Worm (Caenorhabditis elegans) whole organism, mixed stage, embryonic: ENCODE measurements around the gene crb-1.

Source experiments
- elt-1 ChIP-seq: sonication (generic microtip); optimal IDR thresholded peaks from 2 replicates; lab custom pipeline; 2017; ENCODE audit warnings: missing genetic modification characterization, mild to moderate bottlenecking, missing compliant biosample characterization, antibody characterized with exemption, moderate library complexity, borderline replicate concordance; ENCODE audit not compliant: insufficient read depth
- lin-32 ChIP-seq: fragments of 200-800 bp; sonication (Bioruptor generic); optimal IDR thresholded peaks from 2 replicates; lab custom pipeline; 2018; ENCODE audit warnings: mild to moderate bottlenecking, missing genetic modification characterization, missing compliant biosample characterization
- mep-1 ChIP-seq: fragments of 150-350 bp; optimal IDR thresholded peaks from 2 replicates; lab custom pipeline; 2017; ENCODE audit warnings: missing biosample characterization, missing genetic modification reagents, missing genetic modification characterization, inconsistent platforms
- nhr-12 ChIP-seq: fragments of 150-350 bp; optimal IDR thresholded peaks from 2 replicates; lab custom pipeline; 2014; ENCODE audit warnings: missing biosample characterization, missing genetic modification characterization
- nhr-237 ChIP-seq: fragments of 150-350 bp; optimal IDR thresholded peaks from 2 replicates; lab custom pipeline; 2014; ENCODE audit warnings: missing biosample characterization, missing genetic modification characterization
- pha-4 ChIP-seq: fragments of 150-350 bp; optimal IDR thresholded peaks from 2 replicates; lab custom pipeline; 2018; ENCODE audit warnings: missing biosample characterization, missing genetic modification reagents, missing genetic modification characterization
- unc-62 ChIP-seq: fragments of 150-350 bp; optimal IDR thresholded peaks from 2 replicates; lab custom pipeline; 2014; ENCODE audit warnings: missing biosample characterization, missing genetic modification reagents, missing genetic modification characterization

DNA sequence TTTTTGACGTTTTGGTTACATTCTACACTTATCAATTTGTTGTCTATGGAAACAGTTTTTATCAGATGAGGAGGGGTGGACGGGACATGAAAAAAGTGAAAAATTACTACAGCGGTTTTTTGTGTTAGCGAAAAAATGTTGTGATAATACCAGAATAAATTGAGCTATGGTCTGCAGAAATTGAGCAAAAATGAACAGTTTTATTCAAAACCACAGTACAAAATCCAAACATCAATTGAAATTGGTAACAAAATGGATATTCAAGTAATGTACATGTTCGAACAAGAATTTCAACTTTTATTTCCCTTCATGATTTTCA, 10.7 kb upstream of the crb-1 start:
- TF ChIP-seq lin-32 (GFP tag; lab: Kevin White, UChicago) (no peak), mep-1 (no peak), pha-4 (no peak), elt-1 (tag; lab: Kevin White, UChicago) (no peak), unc-62 (GFP tag; lab: Kevin White, UChicago) (no peak), nhr-12 (tag; lab: Kevin White, UChicago) (no peak), nhr-237 (tag; lab: Kevin White, UChicago) (no peak)
